Worm (Caenorhabditis elegans) whole organism, young adult: ENCODE results near the gene C02F5.10.

Source experiments
- B0336.3 ChIP-seq: fragments of 200-800 bp; sonication (Bioruptor generic); IDR thresholded peaks from 2 replicates; pipeline ENCODE4 v1.3.6; 2022; ENCODE audit warnings: missing genetic modification characterization, missing compliant biosample characterization
- C17E4.6 ChIP-seq: fragments of 200-800 bp; sonication (Bioruptor generic); IDR thresholded peaks from 2 replicates; pipeline ENCODE4 v1.3.6; 2022; ENCODE audit warnings: missing genetic modification reagents, missing genetic modification characterization, missing compliant biosample characterization
- F39B2.1 ChIP-seq: fragments of 200-800 bp; sonication (Bioruptor generic); IDR thresholded peaks from 2 replicates; pipeline ENCODE4 v1.3.6; 2022; ENCODE audit warnings: missing genetic modification reagents, missing genetic modification characterization, missing compliant biosample characterization
- F49E8.2 ChIP-seq: sonication (generic microtip); optimal IDR thresholded peaks from 3 replicates; lab custom pipeline; 2017; ENCODE audit warnings: missing genetic modification characterization, mild to moderate bottlenecking, missing compliant biosample characterization, antibody characterized with exemption, moderate library complexity; ENCODE audit not compliant: insufficient read depth
- F52B5.7 ChIP-seq: sonication (generic microtip); optimal IDR thresholded peaks from 2 replicates; lab custom pipeline; 2016; ENCODE audit warnings: mild to moderate bottlenecking, missing genetic modification characterization, missing compliant biosample characterization
- F55B11.4 ChIP-seq: sonication (generic microtip); optimal IDR thresholded peaks from 2 replicates; lab custom pipeline; 2016; ENCODE audit warnings: missing compliant biosample characterization, missing genetic modification characterization, borderline replicate concordance; ENCODE audit not compliant: insufficient read depth
- T07F8.4 ChIP-seq: sonication (generic microtip); optimal IDR thresholded peaks from 2 replicates; lab custom pipeline; 2016; ENCODE audit warnings: mild to moderate bottlenecking, missing genetic modification characterization, moderate library complexity, missing compliant biosample characterization
- T26A5.8 ChIP-seq: sonication (generic microtip); optimal IDR thresholded peaks from 2 replicates; lab custom pipeline; 2016; ENCODE audit warnings: missing genetic modification characterization, missing compliant biosample characterization
- ZK185.1 ChIP-seq: sonication (generic microtip); optimal IDR thresholded peaks from 2 replicates; lab custom pipeline; 2016; ENCODE audit warnings: mild to moderate bottlenecking, missing genetic modification characterization, missing compliant biosample characterization; ENCODE audit not compliant: poor library complexity, severe bottlenecking
- akir-1 ChIP-seq: fragments of 200-800 bp; sonication (Bioruptor generic); optimal IDR thresholded peaks from 2 replicates; lab custom pipeline; 2018; ENCODE audit warnings: mild to moderate bottlenecking, missing genetic modification characterization, moderate library complexity, missing compliant biosample characterization
- ama-1 ChIP-seq, 3 experiments: fragments of 150-350 bp in 1 of 3; sonication (generic microtip) in 2 of 3; optimal IDR thresholded peaks; 2 replicates each; lab custom pipeline; 2014 to 2018; ENCODE audit warnings: missing biosample characterization in 2 of 3, missing genetic modification characterization in 2 of 3, missing genetic modification reagents in 2 of 3
- attf-3 ChIP-seq: fragments of 200-800 bp; sonication (Bioruptor generic); conservative IDR thresholded peaks from 2 replicates; pipeline ENCODE4 v1.3.6; 2022; ENCODE audit warnings: missing genetic modification reagents, missing genetic modification characterization, missing compliant biosample characterization
- ceh-27 ChIP-seq: fragments of 200-800 bp; sonication (Bioruptor generic); optimal IDR thresholded peaks from 2 replicates; lab custom pipeline; 2018; ENCODE audit warnings: mild to moderate bottlenecking, missing genetic modification characterization, moderate library complexity, missing compliant biosample characterization
- chd-7 ChIP-seq: sonication (generic microtip); optimal IDR thresholded peaks from 2 replicates; lab custom pipeline; 2016; ENCODE audit warnings: mild to moderate bottlenecking, missing genetic modification characterization, moderate library complexity, missing compliant biosample characterization
- die-1 ChIP-seq: sonication (generic microtip); optimal IDR thresholded peaks from 2 replicates; lab custom pipeline; 2016; ENCODE audit warnings: missing genotype, mild to moderate bottlenecking, missing genetic modification characterization, missing compliant biosample characterization
- dox-1 ChIP-seq: fragments of 200-800 bp; sonication (Bioruptor generic); IDR thresholded peaks from 2 replicates; pipeline ENCODE4 v1.3.6; 2022; ENCODE audit warnings: missing genetic modification reagents, missing genetic modification characterization, missing compliant biosample characterization
- egl-18 ChIP-seq: fragments of 200-800 bp; sonication (Bioruptor generic); IDR thresholded peaks from 2 replicates; pipeline ENCODE4 v1.3.6; 2022; ENCODE audit warnings: missing genetic modification reagents, missing genetic modification characterization, missing compliant biosample characterization
- egrh-3 ChIP-seq: fragments of 200-800 bp; sonication (Bioruptor generic); IDR thresholded peaks from 2 replicates; pipeline ENCODE4 v1.3.6; 2022; ENCODE audit warnings: missing genetic modification reagents, missing genetic modification characterization, missing compliant biosample characterization
- fkh-3 ChIP-seq: sonication (generic microtip); optimal IDR thresholded peaks from 2 replicates; lab custom pipeline; 2016; ENCODE audit warnings: mild to moderate bottlenecking, missing genetic modification characterization, missing compliant biosample characterization
- gei-17 ChIP-seq: fragments of 200-800 bp; sonication (Bioruptor generic); optimal IDR thresholded peaks from 2 replicates; lab custom pipeline; 2018; ENCODE audit warnings: mild to moderate bottlenecking, missing genetic modification characterization, missing compliant biosample characterization
- him-1 ChIP-seq: sonication (generic microtip); optimal IDR thresholded peaks from 2 replicates; lab custom pipeline; 2016; ENCODE audit warnings: missing genotype, missing genetic modification reagents, missing genetic modification characterization, missing compliant biosample characterization
- hmg-1.2 ChIP-seq: fragments of 200-800 bp; sonication (Bioruptor generic); IDR thresholded peaks from 2 replicates; pipeline ENCODE4 v1.3.6; 2022; ENCODE audit warnings: missing genetic modification reagents, missing genetic modification characterization, missing compliant biosample characterization
- lag-1 ChIP-seq: fragments of 200-800 bp; sonication (Bioruptor generic); IDR thresholded peaks from 2 replicates; pipeline ENCODE4 v1.3.6; 2022; ENCODE audit warnings: missing genetic modification reagents, missing genetic modification characterization, missing compliant biosample characterization
- lin-35 ChIP-seq, 3 experiments: fragments of 150-350 bp in 2 of 3; sonication (generic microtip) in 1 of 3; optimal IDR thresholded peaks; 2 replicates each; lab custom pipeline; 2014 to 2018; ENCODE audit warnings: missing biosample characterization in 3 of 3, missing genetic modification characterization in 3 of 3, missing genetic modification reagents in 3 of 3
- lin-40 ChIP-seq: sonication (generic microtip); optimal IDR thresholded peaks from 2 replicates; lab custom pipeline; 2016; ENCODE audit warnings: missing genetic modification characterization, mild to moderate bottlenecking, missing compliant biosample characterization, missing genotype, missing genetic modification reagents
- lin-54 ChIP-seq: fragments of 200-800 bp; sonication (Bioruptor generic); optimal IDR thresholded peaks from 2 replicates; lab custom pipeline; 2018; ENCODE audit warnings: mild to moderate bottlenecking, missing genetic modification characterization, missing compliant biosample characterization
- lsy-27 ChIP-seq: sonication (generic microtip); optimal IDR thresholded peaks from 2 replicates; lab custom pipeline; 2017; ENCODE audit warnings: missing genetic modification characterization, mild to moderate bottlenecking, missing compliant biosample characterization, antibody characterized with exemption, missing genotype, borderline replicate concordance; ENCODE audit not compliant: insufficient read depth
- madf-6 ChIP-seq: fragments of 200-800 bp; sonication (Bioruptor generic); IDR thresholded peaks from 2 replicates; pipeline ENCODE4 v1.3.6; 2022; ENCODE audit warnings: missing genetic modification reagents, missing genetic modification characterization, missing compliant biosample characterization
- mcd-1 ChIP-seq: fragments of 200-800 bp; sonication (Bioruptor generic); IDR thresholded peaks from 2 replicates; pipeline ENCODE4 v1.3.6; 2022; ENCODE audit warnings: missing genetic modification reagents, missing genetic modification characterization, missing compliant biosample characterization
- mes-4 ChIP-seq: sonication (generic microtip); optimal IDR thresholded peaks from 2 replicates; lab custom pipeline; 2016; ENCODE audit warnings: missing genotype, missing genetic modification characterization, missing compliant biosample characterization
- mxl-1 ChIP-seq: sonication (generic microtip); optimal IDR thresholded peaks from 2 replicates; lab custom pipeline; 2016; ENCODE audit warnings: missing genetic modification characterization, missing compliant biosample characterization
- nfya-2 ChIP-seq: fragments of 200-800 bp; sonication (Bioruptor generic); IDR thresholded peaks from 2 replicates; pipeline ENCODE4 v1.3.6; 2022; ENCODE audit warnings: missing genetic modification reagents, missing genetic modification characterization, missing compliant biosample characterization
- nfyb-1 ChIP-seq: fragments of 200-800 bp; sonication (Bioruptor generic); IDR thresholded peaks from 2 replicates; pipeline ENCODE4 v1.3.6; 2022; ENCODE audit warnings: missing genetic modification reagents, missing genetic modification characterization, missing compliant biosample characterization
- nhr-120 ChIP-seq: fragments of 200-800 bp; sonication (Bioruptor generic); IDR thresholded peaks from 2 replicates; pipeline ENCODE4 v1.3.6; 2022; ENCODE audit warnings: missing genetic modification characterization, missing compliant biosample characterization
- pha-4 ChIP-seq: fragments of 150-350 bp; sonication (generic microtip); optimal IDR thresholded peaks from 2 replicates; lab custom pipeline; 2014; ENCODE audit warnings: missing biosample characterization, missing genetic modification reagents, missing genetic modification characterization
- snpc-1.3 ChIP-seq: sonication (generic microtip); optimal IDR thresholded peaks from 2 replicates; lab custom pipeline; 2017; ENCODE audit warnings: missing genetic modification characterization, mild to moderate bottlenecking, missing compliant biosample characterization, antibody characterized with exemption, moderate library complexity, missing genotype, missing genetic modification reagents; ENCODE audit not compliant: insufficient read depth
- snpc-4 ChIP-seq, 5 experiments: fragments of 150-350 bp in 1 of 5; sonication (generic microtip) in 4 of 5; optimal IDR thresholded peaks; 2 replicates each; lab custom pipeline; 2014 to 2018; ENCODE audit warnings: missing genetic modification characterization in 5 of 5, missing biosample characterization in 3 of 5, antibody characterized with exemption in 2 of 5, mild to moderate bottlenecking in 2 of 5, missing compliant biosample characterization in 2 of 5, missing genotype in 2 of 5, moderate library complexity in 2 of 5, missing genetic modification reagents in 1 of 5
- tbx-9 ChIP-seq: sonication (generic microtip); optimal IDR thresholded peaks from 2 replicates; lab custom pipeline; 2016; ENCODE audit warnings: borderline replicate concordance, missing genetic modification characterization, inconsistent platforms, missing compliant biosample characterization
- zfh-2 ChIP-seq: fragments of 200-800 bp; sonication (Bioruptor generic); conservative IDR thresholded peaks from 2 replicates; pipeline ENCODE4 v1.3.6; 2022; ENCODE audit warnings: missing genetic modification reagents, missing genetic modification characterization, missing compliant biosample characterization
- ztf-18 ChIP-seq: sonication (generic microtip); optimal IDR thresholded peaks from 2 replicates; lab custom pipeline; 2016; ENCODE audit warnings: missing genotype, mild to moderate bottlenecking, missing genetic modification characterization, missing compliant biosample characterization
- ztf-3 ChIP-seq: fragments of 200-800 bp; sonication (Bioruptor generic); optimal IDR thresholded peaks from 2 replicates; lab custom pipeline; 2018; ENCODE audit warnings: mild to moderate bottlenecking, missing genetic modification characterization, missing compliant biosample characterization

Gene C02F5.10

ce11 chrIII:8262599-8262998, 13.3 kb upstream of the C02F5.10 start:
- TF ChIP-seq F52B5.7 (tag; lab: Kevin White, UChicago) = peak; percentile 44
- no peak for TF ChIP-seq fkh-3
- no peak for TF ChIP-seq pha-4 (tag; lab: Kevin White, UChicago)
- no peak for TF ChIP-seq madf-6
- TF ChIP-seq snpc-1.3 (tag; lab: Kevin White, UChicago) = no peak
- peak; percentile 27; the same call in 1 of the 2 replicates for TF ChIP-seq mcd-1 (GFP tag; lab: Robert Waterston, UW)
- TF ChIP-seq lag-1 = no peak
- TF ChIP-seq zfh-2 = peak; percentile 95
- no peak for TF ChIP-seq mes-4 (tag; lab: Kevin White, UChicago)
- TF ChIP-seq dox-1 (GFP tag; lab: Robert Waterston, UW) = 0 out of 2 replicates have a peak, but pooled peaks have one; percentile 23
- TF ChIP-seq die-1 (tag; lab: Kevin White, UChicago) = no peak
- 0 out of 2 replicates have a peak, but pooled peaks have one; percentile 9 for TF ChIP-seq nfyb-1 (GFP tag; lab: Robert Waterston, UW)
- no peak for TF ChIP-seq akir-1 (GFP tag; lab: Kevin White, UChicago)
- peak; percentile 97 for TF ChIP-seq egrh-3 (GFP tag; lab: Robert Waterston, UW)
- TF ChIP-seq F39B2.1 (GFP tag; lab: Robert Waterston, UW) = no peak
- no peak for TF ChIP-seq C17E4.6 (GFP tag; lab: Robert Waterston, UW)

ce11 chrIII:8258045-8258444, 8.8 kb upstream of the C02F5.10 start, which contains the start of gene ncr-2:
TSS of gene ncr-2 (plus strand) at chrIII:8258345.
- TF ChIP-seq B0336.3 (GFP tag; lab: Robert Waterston, UW) (no peak), madf-6 (no peak), ZK185.1 (tag; lab: Kevin White, UChicago) (no peak), ceh-27 (GFP tag; lab: Kevin White, UChicago) (no peak), lsy-27 (tag; lab: Kevin White, UChicago) (no peak), mxl-1 (tag; lab: Kevin White, UChicago) (no peak), nhr-120 (GFP tag; lab: Robert Waterston, UW) (no peak), mes-4 (tag; lab: Kevin White, UChicago) (no peak), ama-1 (optimal IDR thresholded peaks at IDR 0.05; lab: Kevin White, UChicago) (no peak), ama-1 (GFP tag; optimal IDR thresholded peaks at IDR 0.05; lab: Kevin White, UChicago) (no peak), lin-35 (GFP tag; optimal IDR thresholded peaks at IDR 0.05; lab: Kevin White, UChicago) (no peak), egl-18 (GFP tag; lab: Robert Waterston, UW) (no peak), T07F8.4 (no peak), F55B11.4 (tag; lab: Kevin White, UChicago) (no peak), nfya-2 (GFP tag; lab: Robert Waterston, UW) (no peak), ztf-18 (tag; lab: Kevin White, UChicago) (no peak), him-1 (no peak), lin-54 (GFP tag; lab: Kevin White, UChicago) (no peak), lin-40 (tag; lab: Kevin White, UChicago) (no peak), pha-4 (tag; lab: Kevin White, UChicago) (no peak), chd-7 (tag; lab: Kevin White, UChicago) (no peak)

ce11 chrIII:8254938-8255337, 5.7 kb upstream of the C02F5.10 start, which contains the start of gene F09G8.5:
TSS of gene F09G8.5 (plus strand) at chrIII:8254975.
- TF ChIP-seq tbx-9 (tag; lab: Kevin White, UChicago) (no peak), C17E4.6 (GFP tag; lab: Robert Waterston, UW) (no peak), attf-3 (GFP tag; lab: Robert Waterston, UW) (no peak), snpc-4 (GFP tag; optimal IDR thresholded peaks at IDR 0.05; lab: Kevin White, UChicago) (no peak), snpc-4 (tag; optimal IDR thresholded peaks at IDR 0.05; lab: Kevin White, UChicago) (no peak), mxl-1 (tag; lab: Kevin White, UChicago) (no peak), ztf-3 (GFP tag; lab: Kevin White, UChicago) (no peak), gei-17 (GFP tag; lab: Kevin White, UChicago) (no peak), T26A5.8 (tag; lab: Kevin White, UChicago) (no peak), F49E8.2 (tag; lab: Kevin White, UChicago) (no peak), hmg-1.2 (no peak)
